ENCODE assay signal across 2 worm cellular contexts in the genomic region with DNA sequence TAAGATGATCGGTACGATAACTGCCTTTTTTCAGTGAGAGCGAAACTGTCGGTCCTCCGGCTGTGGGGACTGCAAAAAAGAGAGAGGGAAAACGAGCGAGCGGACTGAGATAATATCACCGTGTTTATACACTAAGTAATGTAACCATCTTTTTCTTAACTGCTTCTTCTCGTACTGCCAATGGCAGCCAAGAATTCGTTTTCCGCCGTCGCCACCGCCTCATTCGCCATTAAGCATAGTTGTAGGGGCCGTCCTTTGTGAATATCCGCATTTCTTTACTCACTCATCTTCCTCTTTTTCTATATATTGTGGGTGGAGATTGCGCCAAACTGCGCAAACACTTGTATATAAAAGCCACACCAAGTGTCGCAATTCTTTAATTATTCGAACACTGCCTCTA.
TF ChIP-seq lines count a peak whose summit lies in the region.

A gene (plus strand): TSS at position 301 of the 400 bp plus-strand sequence.

TF ChIP-seq in whole organism, L1 larva, 84 proteins besides CTCF, POLR2A, EP300 and RAD21:
- no peak for TF ChIP-seq Y116A8C.19 (tag; optimal IDR thresholded peaks at IDR 0.05; lab: Kevin White, UChicago; ENCODE audit: borderline replicate concordance)
- TF ChIP-seq ceh-90 (tag; optimal IDR thresholded peaks at IDR 0.05; lab: Kevin White, UChicago): no peak
- peak; percentile 67 for TF ChIP-seq blmp-1 (tag; optimal IDR thresholded peaks at IDR 0.05; lab: Kevin White, UChicago)
- peak; percentile 5 for TF ChIP-seq nhr-85 (tag; lab: Kevin White, UChicago)
- TF ChIP-seq lin-14 (GFP tag; optimal IDR thresholded peaks at IDR 0.05; lab: Kevin White, UChicago): peak; percentile 4
- TF ChIP-seq ama-1 (optimal IDR thresholded peaks at IDR 0.05; lab: Kevin White, UChicago): no peak

TF ChIP-seq in whole organism, mixed stage, embryonic, 35 proteins besides CTCF, POLR2A, EP300 and RAD21:
- no peak for TF ChIP-seq mab-5 (tag; optimal IDR thresholded peaks at IDR 0.05; lab: Kevin White, UChicago)
- TF ChIP-seq ham-2 (GFP tag; optimal IDR thresholded peaks at IDR 0.05; lab: Kevin White, UChicago): peak; percentile 12
- no peak for TF ChIP-seq hlh-1 (tag; optimal IDR thresholded peaks at IDR 0.05; lab: Kevin White, UChicago)
